Fruit fly (Drosophila melanogaster): Measurements from ENCODE around the gene CG16974.

dm6 chr2L:13176123-13176522 lies 15.7 kb downstream of the CG16974 start, which contains the start of gene CG43925:
- TF ChIP-seq Gug (GFP tag; IDR thresholded peaks at IDR 0.05) (no peak), CG16779 (tag; optimal IDR thresholded peaks at IDR 0.05) (no peak)

All from whole organism, prepupa.